Fruit fly (Drosophila melanogaster) whole organism: ENCODE results near the gene CG15534.

Experiments
- CG8478 ChIP-seq: fragments of >200 bp; optimal IDR thresholded peaks from 2 replicates; lab custom pipeline; 2018; ENCODE audit warnings: inconsistent platforms
- EcR ChIP-seq, 2 experiments: fragments of >200 bp; optimal IDR thresholded peaks; 2 replicates each; lab custom pipeline; 2017; ENCODE audit warnings: missing biosample characterization in 2 of 2, missing genetic modification characterization in 2 of 2, missing genetic modification reagents in 2 of 2
- pan ChIP-seq: fragments of >200 bp; optimal IDR thresholded peaks from 2 replicates; lab custom pipeline; 2017
- psq ChIP-seq: fragments of >200 bp; optimal IDR thresholded peaks from 2 replicates; lab custom pipeline; 2017

DNA sequence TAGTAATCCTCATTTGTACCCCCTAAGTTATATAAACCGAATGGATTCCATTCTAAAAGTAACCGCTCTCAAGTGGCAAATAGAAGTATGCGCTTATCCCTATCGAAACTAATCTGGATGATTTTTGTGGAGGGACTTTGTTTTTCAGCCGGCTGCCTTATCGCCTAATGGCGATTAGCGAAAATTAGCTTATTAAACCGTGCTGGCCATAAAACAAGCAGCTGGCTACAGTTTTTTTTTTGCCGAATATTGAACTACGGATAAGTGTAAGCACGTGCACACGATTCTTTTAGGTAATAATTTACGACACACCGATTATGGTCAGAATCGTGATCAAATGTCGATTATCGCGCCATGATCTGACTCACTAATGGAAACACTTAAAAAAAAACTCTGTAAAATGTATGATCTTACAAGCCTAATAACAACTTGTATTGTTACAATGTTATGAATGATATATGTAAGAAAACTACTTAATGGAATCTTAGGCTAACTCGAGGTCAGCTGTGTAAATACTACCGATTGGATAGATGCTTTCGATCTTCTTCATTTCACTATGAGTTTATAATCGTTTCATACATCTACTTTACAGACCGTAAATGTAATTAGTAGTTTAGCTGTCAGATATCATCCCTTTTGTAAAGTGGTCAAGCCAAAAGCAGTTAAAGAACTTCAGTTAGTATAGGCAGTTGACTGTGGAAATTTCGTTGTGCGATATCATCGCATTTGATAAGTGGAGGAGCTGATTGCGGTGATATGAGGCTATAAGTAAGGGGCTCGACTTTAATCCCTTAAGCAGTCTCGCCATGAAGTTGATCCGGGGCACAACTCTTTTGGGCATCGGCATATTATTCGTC, at the start of gene CG15534:
- TF ChIP-seq psq (lab: Kevin White, UChicago) (no peak), CG8478 (no peak), EcR (GFP tag; optimal IDR thresholded peaks at IDR 0.05; lab: Kevin White, UChicago) (no peak), pan (no peak)
